Fruit fly (Drosophila melanogaster) whole organism, embryonic: Measurements from ENCODE around the gene CG34260.

Experiments
- CG10431 ChIP-seq: fragments of 200-800 bp; sonication (Bioruptor generic); optimal IDR thresholded peaks from 3 replicates; lab custom pipeline; 2018; ENCODE audit warnings: missing biosample characterization, mild to moderate bottlenecking, missing genetic modification characterization
- CG11398 ChIP-seq: fragments of 200-800 bp; sonication (Bioruptor generic); optimal IDR thresholded peaks from 2 replicates; lab custom pipeline; 2016; ENCODE audit warnings: missing biosample characterization, missing genetic modification characterization
- CG11695 ChIP-seq: fragments of 200-800 bp; sonication (Bioruptor generic); IDR thresholded peaks from 3 replicates; pipeline ENCODE4 v1.3.6; 2022; ENCODE audit warnings: missing biosample characterization, missing genetic modification characterization
- CG15479 ChIP-seq: fragments of 200-800 bp; sonication (Bioruptor generic); optimal IDR thresholded peaks from 3 replicates; lab custom pipeline; 2019; ENCODE audit warnings: missing biosample characterization, mild to moderate bottlenecking, missing genetic modification characterization, moderate library complexity
- CG15514 ChIP-seq: fragments of 200-800 bp; sonication (Bioruptor generic); optimal IDR thresholded peaks from 3 replicates; lab custom pipeline; 2017; ENCODE audit warnings: missing biosample characterization, missing genetic modification characterization, mild to moderate bottlenecking, moderate library complexity, missing genetic modification reagents
- CG17802 ChIP-seq: fragments of 200-800 bp; sonication (Bioruptor generic); optimal IDR thresholded peaks from 2 replicates; lab custom pipeline; 2018; ENCODE audit warnings: missing biosample characterization, mild to moderate bottlenecking, missing genetic modification characterization, moderate library complexity
- CG18476 ChIP-seq: fragments of 200-800 bp; sonication (Bioruptor generic); optimal IDR thresholded peaks from 2 replicates; lab custom pipeline; 2016; ENCODE audit warnings: missing biosample characterization, mild to moderate bottlenecking, missing genetic modification characterization
- CG18599 ChIP-seq: fragments of 200-800 bp; sonication (Bioruptor generic); optimal IDR thresholded peaks from 3 replicates; lab custom pipeline; 2017; ENCODE audit warnings: missing biosample characterization, missing genetic modification characterization, mild to moderate bottlenecking, moderate library complexity, missing genetic modification reagents
- CG2120 ChIP-seq: fragments of 200-800 bp; sonication (Bioruptor generic); optimal IDR thresholded peaks from 3 replicates; lab custom pipeline; 2016; ENCODE audit warnings: missing biosample characterization, missing genetic modification characterization
- CG2678 ChIP-seq: fragments of 200-800 bp; sonication (Bioruptor generic); optimal IDR thresholded peaks from 3 replicates; lab custom pipeline; 2019; ENCODE audit warnings: missing biosample characterization, mild to moderate bottlenecking, missing genetic modification characterization, moderate library complexity
- CG31365 ChIP-seq: fragments of 200-800 bp; sonication (Bioruptor generic); optimal IDR thresholded peaks from 2 replicates; lab custom pipeline; 2018; ENCODE audit warnings: missing biosample characterization, mild to moderate bottlenecking, missing genetic modification characterization
- CG4854 ChIP-seq: fragments of 200-800 bp; sonication (Bioruptor generic); optimal IDR thresholded peaks from 2 replicates; lab custom pipeline; 2016; ENCODE audit warnings: missing biosample characterization, missing genetic modification characterization, inconsistent platforms
- CG6654 ChIP-seq: fragments of 200-800 bp; sonication (Bioruptor generic); optimal IDR thresholded peaks from 2 replicates; lab custom pipeline; 2017; ENCODE audit warnings: missing biosample characterization, mild to moderate bottlenecking, missing genetic modification characterization
- CG7372 ChIP-seq: fragments of 200-800 bp; sonication (Bioruptor generic); IDR thresholded peaks from 2 replicates; pipeline ENCODE4 v1.3.6; 2022; ENCODE audit warnings: missing biosample characterization, missing genetic modification characterization
- CG7556 ChIP-seq: fragments of 200-800 bp; sonication (Bioruptor generic); optimal IDR thresholded peaks from 2 replicates; lab custom pipeline; 2017; ENCODE audit warnings: missing biosample characterization, mild to moderate bottlenecking, missing genetic modification characterization
- CG7839 ChIP-seq: fragments of 200-800 bp; sonication (Bioruptor generic); optimal IDR thresholded peaks from 3 replicates; lab custom pipeline; 2018; ENCODE audit warnings: missing biosample characterization, mild to moderate bottlenecking, missing genetic modification characterization, moderate library complexity
- CoRest ChIP-seq: fragments of 200-800 bp; sonication (Bioruptor generic); optimal IDR thresholded peaks from 3 replicates; lab custom pipeline; 2018; ENCODE audit warnings: missing biosample characterization, mild to moderate bottlenecking, missing genetic modification characterization, moderate library complexity
- Dad ChIP-seq: fragments of 200-800 bp; sonication (Bioruptor generic); optimal IDR thresholded peaks from 3 replicates; lab custom pipeline; 2016; ENCODE audit warnings: missing biosample characterization, missing genetic modification characterization
- Dek ChIP-seq: fragments of 200-800 bp; sonication (Bioruptor generic); optimal IDR thresholded peaks from 3 replicates; lab custom pipeline; 2019; ENCODE audit warnings: missing biosample characterization, mild to moderate bottlenecking, missing genetic modification characterization, moderate library complexity
- Eip74EF ChIP-seq, 2 experiments: fragments of 200-800 bp in 1 of 2; fragments of >200 bp in 1 of 2; sonication (Bioruptor generic) in 1 of 2; optimal IDR thresholded peaks; 2 replicates each; lab custom pipeline; 2017 to 2019; ENCODE audit warnings: missing biosample characterization in 2 of 2, missing genetic modification characterization in 2 of 2, mild to moderate bottlenecking in 1 of 2, moderate library complexity in 1 of 2
- Ets65A ChIP-seq: fragments of 200-800 bp; sonication (Bioruptor generic); peaks from one replicate; lab custom pipeline; 2016; ENCODE audit warnings: missing biosample characterization, missing genetic modification characterization
- HmgD ChIP-seq: fragments of 200-800 bp; sonication (Bioruptor generic); optimal IDR thresholded peaks from 3 replicates; lab custom pipeline; 2016; ENCODE audit warnings: missing biosample characterization, missing genetic modification characterization
- NC2α ChIP-seq: fragments of 200-800 bp; sonication (Bioruptor generic); optimal IDR thresholded peaks from 2 replicates; lab custom pipeline; 2016; ENCODE audit warnings: missing biosample characterization, missing genetic modification characterization
- NfI ChIP-seq: fragments of 200-800 bp; sonication (Bioruptor generic); optimal IDR thresholded peaks from 3 replicates; lab custom pipeline; 2018; ENCODE audit warnings: missing biosample characterization, mild to moderate bottlenecking, missing genetic modification characterization, moderate library complexity
- Six4 ChIP-seq: fragments of 200-800 bp; sonication (Bioruptor generic); optimal IDR thresholded peaks from 2 replicates; lab custom pipeline; 2016; ENCODE audit warnings: missing biosample characterization, missing genetic modification characterization
- Sry-δ ChIP-seq: fragments of 200-800 bp; sonication (Bioruptor generic); optimal IDR thresholded peaks from 2 replicates; lab custom pipeline; 2016; ENCODE audit warnings: missing biosample characterization, missing genetic modification characterization
- Trl ChIP-seq, 3 experiments: fragments of >200 bp in 2 of 3; fragments of 200-800 bp in 1 of 3; sonication (Bioruptor generic) in 1 of 3; optimal IDR thresholded peaks; 2 replicates in 1 of 3; 3 replicates in 2 of 3; lab custom pipeline; 2016 to 2017; ENCODE audit warnings: missing biosample characterization in 1 of 3, missing genetic modification characterization in 1 of 3
- YL-1 ChIP-seq: fragments of 200-800 bp; sonication (Bioruptor generic); optimal IDR thresholded peaks from 3 replicates; lab custom pipeline; 2017; ENCODE audit warnings: missing biosample characterization, mild to moderate bottlenecking, missing genetic modification characterization
- ab ChIP-seq: fragments of 200-800 bp; sonication (Bioruptor generic); optimal IDR thresholded peaks from 2 replicates; lab custom pipeline; 2016; ENCODE audit warnings: missing biosample characterization, missing genetic modification characterization
- ac ChIP-seq: fragments of 200-800 bp; sonication (Bioruptor generic); optimal IDR thresholded peaks from 3 replicates; lab custom pipeline; 2017; ENCODE audit warnings: missing biosample characterization, mild to moderate bottlenecking, missing genetic modification characterization
- ase ChIP-seq: fragments of 200-800 bp; sonication (Bioruptor generic); IDR thresholded peaks from 3 replicates; pipeline ENCODE4 v1.3.6; 2022; ENCODE audit warnings: missing biosample characterization, missing genetic modification characterization
- cad ChIP-seq: fragments of >200 bp; optimal IDR thresholded peaks from 2 replicates; lab custom pipeline; 2017; ENCODE audit warnings: missing biosample characterization, missing genetic modification characterization
- crp ChIP-seq, 2 experiments: fragments of 200-800 bp; sonication (Bioruptor generic); optimal IDR thresholded peaks; 2 replicates in 1 of 2; 3 replicates in 1 of 2; lab custom pipeline; 2017; ENCODE audit warnings: missing biosample characterization in 2 of 2, missing genetic modification characterization in 2 of 2, mild to moderate bottlenecking in 1 of 2, moderate library complexity in 1 of 2
- dmrt99B ChIP-seq: fragments of 200-800 bp; sonication (Bioruptor generic); optimal IDR thresholded peaks from 2 replicates; lab custom pipeline; 2018; ENCODE audit warnings: missing biosample characterization, mild to moderate bottlenecking, missing genetic modification characterization, moderate library complexity
- gem ChIP-seq: fragments of 200-800 bp; sonication (Bioruptor generic); optimal IDR thresholded peaks from 2 replicates; lab custom pipeline; 2019; ENCODE audit warnings: missing biosample characterization, mild to moderate bottlenecking, missing genetic modification characterization, moderate library complexity
- inv ChIP-seq: fragments of 200-800 bp; sonication (Bioruptor generic); IDR thresholded peaks from 2 replicates; pipeline ENCODE4 v1.3.6; 2022; ENCODE audit warnings: missing biosample characterization, missing genetic modification characterization; ENCODE audit not compliant: partially characterized antibody
- lilli ChIP-seq: fragments of 200-800 bp; sonication (Bioruptor generic); optimal IDR thresholded peaks from 3 replicates; lab custom pipeline; 2016; ENCODE audit warnings: missing biosample characterization, missing genetic modification characterization
- mirr ChIP-seq: fragments of 200-800 bp; sonication (Bioruptor generic); optimal IDR thresholded peaks from 3 replicates; lab custom pipeline; 2018; ENCODE audit warnings: missing biosample characterization, mild to moderate bottlenecking, missing genetic modification characterization
- oc ChIP-seq: fragments of 200-800 bp; sonication (Bioruptor generic); optimal IDR thresholded peaks from 2 replicates; lab custom pipeline; 2018; ENCODE audit warnings: missing biosample characterization, mild to moderate bottlenecking, missing genetic modification characterization, moderate library complexity
- phol ChIP-seq: fragments of 200-800 bp; sonication (Bioruptor generic); optimal IDR thresholded peaks from 3 replicates; lab custom pipeline; 2018; ENCODE audit warnings: missing biosample characterization, mild to moderate bottlenecking, missing genetic modification characterization, moderate library complexity
- repo ChIP-seq: fragments of 200-800 bp; sonication (Bioruptor generic); optimal IDR thresholded peaks from 2 replicates; lab custom pipeline; 2016; ENCODE audit warnings: missing biosample characterization, missing genetic modification characterization
- schlank ChIP-seq: fragments of 200-800 bp; sonication (Bioruptor generic); optimal IDR thresholded peaks from 2 replicates; lab custom pipeline; 2018; ENCODE audit warnings: missing biosample characterization, mild to moderate bottlenecking, missing genetic modification characterization
- scrt ChIP-seq: fragments of 200-800 bp; sonication (Bioruptor generic); optimal IDR thresholded peaks from 2 replicates; lab custom pipeline; 2018; ENCODE audit warnings: missing biosample characterization, mild to moderate bottlenecking, missing genetic modification characterization, moderate library complexity
- sens ChIP-seq: fragments of 200-800 bp; sonication (Bioruptor generic); peaks from one replicate; lab custom pipeline; 2016; ENCODE audit warnings: missing biosample characterization, missing genetic modification characterization
- shn ChIP-seq: fragments of 200-800 bp; sonication (Bioruptor generic); optimal IDR thresholded peaks from 3 replicates; lab custom pipeline; 2016; ENCODE audit warnings: missing biosample characterization, missing genetic modification characterization
- slbo ChIP-seq: fragments of 200-800 bp; sonication (Bioruptor generic); IDR thresholded peaks from 2 replicates; pipeline ENCODE4 v1.3.6; 2022; ENCODE audit warnings: missing biosample characterization, missing genetic modification characterization

Gene CG34260

DNA sequence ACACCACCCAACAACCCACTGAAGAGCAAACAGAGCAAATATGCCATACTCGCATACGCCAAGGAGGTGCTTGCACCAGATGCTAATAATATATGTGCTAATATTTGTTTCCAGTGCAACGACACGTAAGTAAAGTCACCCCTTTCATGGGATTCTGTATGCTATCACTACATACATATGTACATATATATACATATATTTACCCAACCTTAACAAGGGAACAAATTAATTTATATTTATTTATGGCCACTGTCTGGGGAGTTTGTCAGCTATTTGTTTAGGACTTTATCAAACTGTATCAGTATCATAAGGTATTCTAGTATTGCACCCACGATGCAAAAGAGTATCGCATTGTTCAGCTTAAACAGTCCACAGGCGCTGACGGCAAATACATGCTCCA, 23.4 kb downstream of the CG34260 start (continued):
- TF ChIP-seq shn (GFP tag; lab: Kevin White, UChicago) (no peak), sens (GFP tag; lab: Kevin White, UChicago) (peak; percentile 25), Six4 (GFP tag; lab: Kevin White, UChicago) (no peak), Dek (no peak)

DNA sequence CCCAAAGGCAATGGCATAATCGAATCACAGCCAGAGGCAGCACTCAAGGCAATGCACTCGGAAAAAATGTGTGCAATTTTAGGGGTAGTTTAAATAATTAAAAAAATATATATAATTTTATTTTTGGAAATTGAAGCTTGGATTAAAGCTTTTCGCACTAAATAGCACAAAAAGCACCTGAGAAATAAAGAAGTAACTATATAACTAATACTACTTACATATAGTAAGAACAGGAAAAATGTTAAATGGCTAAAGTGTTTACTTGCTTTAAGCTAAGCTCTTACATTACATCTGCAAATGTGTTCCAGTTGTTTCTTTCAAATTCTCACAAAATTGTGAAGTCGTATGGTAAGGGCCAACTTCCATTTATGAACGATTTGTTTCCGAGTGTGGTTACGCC, 25.5 kb downstream of the CG34260 start, which contains the start of gene Gr77a:
Gr77a (minus strand) TSS at position 17 of the 400 bp plus-strand sequence.
- peak; percentile 16 for TF ChIP-seq dmrt99B
- no peak for TF ChIP-seq CG7372 (GFP tag; lab: Robert Waterston, UW)
- peak; percentile 25 for TF ChIP-seq gem
- TF ChIP-seq CG2678 (tag; lab: Kevin White, UChicago), result peak; percentile 0
- TF ChIP-seq repo (GFP tag; lab: Kevin White, UChicago), result no peak
- no peak for TF ChIP-seq Dad (GFP tag; lab: Kevin White, UChicago)
- peak; percentile 70 for TF ChIP-seq Ets65A (GFP tag; lab: Kevin White, UChicago)
- no peak for TF ChIP-seq schlank (tag; lab: Kevin White, UChicago)
- peak; percentile 9 for TF ChIP-seq CG7839 (tag; lab: Kevin White, UChicago)
- TF ChIP-seq CG15514, result no peak
- no peak for TF ChIP-seq CG15479
- TF ChIP-seq, all 482 proteins: peak for 5

DNA sequence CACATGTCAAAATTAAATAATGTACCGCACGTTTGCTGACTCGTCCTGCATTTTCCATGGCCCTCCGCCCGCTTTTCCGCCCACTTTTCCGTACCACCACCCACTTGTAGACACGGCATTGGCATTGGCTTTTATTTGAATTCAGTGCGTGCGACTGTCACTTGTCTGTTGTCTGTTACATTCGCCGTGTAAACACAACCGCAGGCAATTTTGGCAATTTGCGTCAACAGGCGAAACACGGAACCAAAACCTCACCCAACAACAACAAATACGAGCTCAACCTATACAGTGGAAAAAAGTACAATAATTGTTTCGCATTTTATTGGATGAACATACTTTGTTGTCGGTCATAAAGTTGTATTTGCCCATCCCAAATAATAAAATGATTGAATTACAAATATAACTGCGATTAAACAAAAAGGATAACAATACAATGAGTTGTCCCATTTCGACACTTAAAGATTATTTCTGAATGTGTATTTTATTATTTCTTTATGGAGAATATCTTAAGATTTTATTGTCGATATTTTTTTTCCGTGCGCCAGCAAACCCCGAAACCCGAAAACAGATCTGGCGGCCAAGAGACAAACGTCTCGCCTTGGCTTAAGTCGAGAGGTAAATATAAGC, 33.5 kb downstream of the CG34260 start:
- TF ChIP-seq Ets65A (GFP tag; lab: Kevin White, UChicago) (peak; percentile 89), crp (GFP tag; optimal IDR thresholded peaks at IDR 0.05; lab: Kevin White, UChicago) (no peak), oc (peak; percentile 7), CG6654 (GFP tag; lab: Kevin White, UChicago) (no peak), mirr (GFP tag; lab: Kevin White, UChicago) (peak; percentile 56), Trl (optimal IDR thresholded peaks at IDR 0.05; lab: Kevin White, UChicago) (no peak), Trl (GFP tag; optimal IDR thresholded peaks at IDR 0.05; lab: Kevin White, UChicago) (peak; percentile 21), ase (GFP tag; lab: Robert Waterston, UW) (no peak), scrt (peak; percentile 64), ac (GFP tag; lab: Kevin White, UChicago) (no peak), CG10431 (no peak), HmgD (GFP tag; lab: Kevin White, UChicago) (no peak), CG4854 (no peak), CG11695 (GFP tag; lab: Robert Waterston, UW) (no peak), slbo (GFP tag; lab: Robert Waterston, UW) (peak; percentile 34; the same call in 1 of the 2 replicates), cad (GFP tag; lab: Kevin White, UChicago) (no peak), CG2120 (GFP tag; lab: Kevin White, UChicago) (peak; percentile 61), phol (peak; percentile 15), lilli (GFP tag; lab: Kevin White, UChicago) (peak; percentile 40), CoRest (peak; percentile 20), CG31365 (tag; lab: Kevin White, UChicago) (no peak), ab (GFP tag; lab: Kevin White, UChicago) (no peak), Eip74EF (GFP tag; optimal IDR thresholded peaks at IDR 0.05; lab: Kevin White, UChicago) (peak in 1 of 2 experiments; percentile 8), CG18476 (GFP tag; lab: Kevin White, UChicago) (no peak), CG7556 (GFP tag; lab: Kevin White, UChicago) (peak; percentile 51), NfI (GFP tag; lab: Kevin White, UChicago) (peak; percentile 31), YL-1 (GFP tag; lab: Kevin White, UChicago) (no peak), Sry-δ (GFP tag; lab: Kevin White, UChicago) (no peak), inv (no peak), CG11398 (no peak), CG18599 (GFP tag; lab: Kevin White, UChicago) (peak; percentile 55), CG17802 (no peak), NC2α (GFP tag; lab: Kevin White, UChicago) (no peak)
